Fruit fly (Drosophila melanogaster): Measurements from ENCODE around the gene CG43844.

- TF ChIP-seq sisA (GFP tag; IDR thresholded peaks at IDR 0.05) (no peak), z (GFP tag; IDR thresholded peaks at IDR 0.05) (no peak), cg (GFP tag; optimal IDR thresholded peaks at IDR 0.05) (no peak), Trl (optimal IDR thresholded peaks at IDR 0.05) (no peak), Trl (GFP tag; optimal IDR thresholded peaks at IDR 0.05) (no peak), psq (GFP tag; optimal IDR thresholded peaks at IDR 0.05) (no peak), CG9817 (tag; optimal IDR thresholded peaks at IDR 0.05) (no peak), CG2678 (tag; optimal IDR thresholded peaks at IDR 0.05) (no peak), ato (GFP tag; IDR thresholded peaks at IDR 0.05; ENCODE audit: partially characterized antibody) (no peak)
These were observed 8.2 kb downstream of the CG43844 start for dm6 chr3R:21897565-21897964.

All from whole organism, embryonic.